Worm (Caenorhabditis elegans) whole organism, L3 larva: Measurements from ENCODE around the gene R02D5.8.

Source experiments
- ceh-28 ChIP-seq: fragments of 150-350 bp; optimal IDR thresholded peaks from 2 replicates; lab custom pipeline; 2014; ENCODE audit warnings: missing biosample characterization, missing genetic modification reagents, missing genetic modification characterization
- elt-3 ChIP-seq, 3 experiments: fragments of 150-350 bp in 1 of 3; sonication (generic microtip) in 2 of 3; optimal IDR thresholded peaks; 2 replicates in 2 of 3; 4 replicates in 1 of 3; lab custom pipeline; 2014 to 2017; ENCODE audit warnings: missing biosample characterization in 3 of 3, missing genetic modification characterization in 3 of 3
- nhr-77 ChIP-seq: fragments of 150-350 bp; optimal IDR thresholded peaks from 2 replicates; lab custom pipeline; 2014; ENCODE audit warnings: missing biosample characterization, missing genetic modification characterization
- unc-62 ChIP-seq: fragments of 150-350 bp; sonication (generic microtip); optimal IDR thresholded peaks from 4 replicates; lab custom pipeline; 2014; ENCODE audit warnings: missing biosample characterization, missing genetic modification reagents, missing genetic modification characterization
- ztf-11 ChIP-seq: fragments of 150-350 bp; optimal IDR thresholded peaks from 2 replicates; lab custom pipeline; 2014; ENCODE audit warnings: missing biosample characterization, missing genetic modification characterization

ce11 chrV:14498204-14498603, 21.0 kb downstream of the R02D5.8 start:
- TF ChIP-seq unc-62 (GFP tag; lab: Kevin White, UChicago): no peak
- TF ChIP-seq elt-3 (tag; optimal IDR thresholded peaks at IDR 0.05; lab: Kevin White, UChicago): no peak
- TF ChIP-seq nhr-77: no peak
- no peak for TF ChIP-seq ztf-11 (tag; lab: Kevin White, UChicago)
- TF ChIP-seq ceh-28 (tag; lab: Kevin White, UChicago): no peak
